Fruit fly (Drosophila melanogaster): ENCODE results near the gene CG34241.
A peak's percentile ranks its signal among the peaks of the same experiment; 100 is the strongest.

The CG34241 gene

dm6 chr3L:12090184-12090897 is 37.4 kb upstream of the CG34241 start (continued):
- TF ChIP-seq Gsc (GFP tag; IDR thresholded peaks at IDR 0.05), result no peak
- no peak for TF ChIP-seq Myb (GFP tag; optimal IDR thresholded peaks at IDR 0.05)
- TF ChIP-seq CG31388 (GFP tag; optimal IDR thresholded peaks at IDR 0.05), result no peak
- no peak for TF ChIP-seq stwl (tag; optimal IDR thresholded peaks at IDR 0.05)
- TF ChIP-seq CG3065 (GFP tag; optimal IDR thresholded peaks at IDR 0.05), result no peak
- TF ChIP-seq nau (GFP tag; optimal IDR thresholded peaks at IDR 0.05), result no peak
- TF ChIP-seq hbn (GFP tag; IDR thresholded peaks at IDR 0.05; ENCODE audit: partially characterized antibody), result no peak
- no peak for TF ChIP-seq CG8388 (GFP tag; optimal IDR thresholded peaks at IDR 0.05)
- TF ChIP-seq ac (GFP tag; optimal IDR thresholded peaks at IDR 0.05), result no peak
- TF ChIP-seq gro (GFP tag; optimal IDR thresholded peaks at IDR 0.05), result no peak
- peak; percentile 64; the same call in 2 of the 3 replicates for TF ChIP-seq ci (GFP tag; IDR thresholded peaks at IDR 0.05)
- TF ChIP-seq CG14860 (GFP tag; IDR thresholded peaks at IDR 0.05; ENCODE audit: partially characterized antibody), result no peak
- no peak for TF ChIP-seq p53 (GFP tag; optimal IDR thresholded peaks at IDR 0.05)
- peak; percentile 12 for TF ChIP-seq CG17829 (tag; optimal IDR thresholded peaks at IDR 0.05)
- TF ChIP-seq Opbp (GFP tag; IDR thresholded peaks at IDR 0.05; ENCODE audit: partially characterized antibody), result no peak
- no peak for TF ChIP-seq CG2199 (GFP tag; IDR thresholded peaks at IDR 0.05)
- no peak for TF ChIP-seq esg (GFP tag; conservative IDR thresholded peaks at IDR 0.05)
- no peak for TF ChIP-seq CG17802 (tag; optimal IDR thresholded peaks at IDR 0.05)
- TF ChIP-seq ems (GFP tag; optimal IDR thresholded peaks at IDR 0.05), result no peak
- no peak for TF ChIP-seq CoRest (tag; optimal IDR thresholded peaks at IDR 0.05)
- TF ChIP-seq jigr1 (GFP tag; IDR thresholded peaks at IDR 0.05), result no peak
- no peak for TF ChIP-seq CG18476 (GFP tag; optimal IDR thresholded peaks at IDR 0.05)
- TF ChIP-seq Six4 (GFP tag; optimal IDR thresholded peaks at IDR 0.05), result no peak
- TF ChIP-seq Abd-B (GFP tag; optimal IDR thresholded peaks at IDR 0.05), result no peak
- peak; percentile 72; the same call in 1 of the 2 replicates for TF ChIP-seq crol (GFP tag; IDR thresholded peaks at IDR 0.05)
- no peak for TF ChIP-seq HmgZ (tag; optimal IDR thresholded peaks at IDR 0.05)
- peak; percentile 34 for TF ChIP-seq phol (tag; optimal IDR thresholded peaks at IDR 0.05)
- TF ChIP-seq hth (optimal IDR thresholded peaks at IDR 0.05), result no peak
- no peak for TF ChIP-seq kah (GFP tag; optimal IDR thresholded peaks at IDR 0.05)
- TF ChIP-seq nerfin-2 (GFP tag; IDR thresholded peaks at IDR 0.05; ENCODE audit: partially characterized antibody), result no peak
- TF ChIP-seq aop (GFP tag; IDR thresholded peaks at IDR 0.05), result no peak
- TF ChIP-seq CG15696 (tag; optimal IDR thresholded peaks at IDR 0.05), result no peak
- TF ChIP-seq GATAe (GFP tag; conservative IDR thresholded peaks at IDR 0.05), result no peak
- TF ChIP-seq az2 (GFP tag; optimal IDR thresholded peaks at IDR 0.05), result no peak
- TF ChIP-seq psq (GFP tag; optimal IDR thresholded peaks at IDR 0.05), result peak; percentile 53
- no peak for TF ChIP-seq CG10565 (GFP tag; optimal IDR thresholded peaks at IDR 0.05)
- no peak for TF ChIP-seq Hr39 (optimal IDR thresholded peaks at IDR 0.05)
- no peak for TF ChIP-seq CG1647 (GFP tag; optimal IDR thresholded peaks at IDR 0.05)
- TF ChIP-seq MESR4 (GFP tag; optimal IDR thresholded peaks at IDR 0.05), result no peak
- TF ChIP-seq sug (tag; optimal IDR thresholded peaks at IDR 0.05), result no peak
- no peak for TF ChIP-seq CG4617 (GFP tag; optimal IDR thresholded peaks at IDR 0.05; ENCODE audit: borderline replicate concordance)
- TF ChIP-seq CG7987 (GFP tag; optimal IDR thresholded peaks at IDR 0.05), result no peak
- TF ChIP-seq CG3838 (GFP tag; optimal IDR thresholded peaks at IDR 0.05), result no peak
- TF ChIP-seq Atf-2 (GFP tag; optimal IDR thresholded peaks at IDR 0.05), result no peak
- TF ChIP-seq ken (GFP tag; IDR thresholded peaks at IDR 0.05), result no peak
- no peak for TF ChIP-seq Fer1 (GFP tag; optimal IDR thresholded peaks at IDR 0.05)
- no peak for TF ChIP-seq CG3726 (GFP tag; IDR thresholded peaks at IDR 0.05)
- no peak for TF ChIP-seq Atf3 (GFP tag; optimal IDR thresholded peaks at IDR 0.05)
- peak; percentile 16 for TF ChIP-seq Deaf1 (tag; optimal IDR thresholded peaks at IDR 0.05)
- no peak for TF ChIP-seq Drgx (GFP tag; IDR thresholded peaks at IDR 0.05)
- TF ChIP-seq CG18619 (GFP tag; optimal IDR thresholded peaks at IDR 0.05), result no peak
